Worm (Caenorhabditis elegans): ENCODE results near the gene pudl-1.

pudl-1 gene

DNA sequence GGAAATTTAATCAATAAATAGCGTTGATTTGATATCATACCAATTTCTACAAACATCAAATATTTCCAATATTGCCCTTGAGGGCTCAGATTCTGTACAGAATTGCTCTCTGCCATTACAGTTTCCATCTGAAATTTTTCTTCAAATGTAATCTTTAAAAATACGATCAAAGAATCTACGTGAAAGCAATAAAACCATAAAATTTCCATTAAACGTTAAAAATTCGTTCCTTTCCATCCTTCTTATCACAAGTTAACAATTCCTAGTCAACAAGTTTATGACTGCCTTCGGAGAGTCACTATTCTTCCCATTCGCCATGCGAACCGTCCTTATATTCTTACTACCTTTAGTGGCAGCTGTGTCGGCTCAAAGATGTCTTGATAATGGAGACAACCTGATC lies 2.7 kb downstream of the pudl-1 start, which contains the start of gene clec-82:
Gene clec-82 (plus strand): TSS at position 301 of the 400 bp plus-strand sequence.
- TF ChIP-seq cey-2 (tag; optimal IDR thresholded peaks at IDR 0.05; ENCODE audit: borderline replicate concordance, insufficient read depth) (no peak), zfp-3 (GFP tag; conservative IDR thresholded peaks at IDR 0.05) (no peak), daf-16 (GFP tag; optimal IDR thresholded peaks at IDR 0.05) (no peak), daf-16 (tag; optimal IDR thresholded peaks at IDR 0.05) (peak; percentile 27)

DNA sequence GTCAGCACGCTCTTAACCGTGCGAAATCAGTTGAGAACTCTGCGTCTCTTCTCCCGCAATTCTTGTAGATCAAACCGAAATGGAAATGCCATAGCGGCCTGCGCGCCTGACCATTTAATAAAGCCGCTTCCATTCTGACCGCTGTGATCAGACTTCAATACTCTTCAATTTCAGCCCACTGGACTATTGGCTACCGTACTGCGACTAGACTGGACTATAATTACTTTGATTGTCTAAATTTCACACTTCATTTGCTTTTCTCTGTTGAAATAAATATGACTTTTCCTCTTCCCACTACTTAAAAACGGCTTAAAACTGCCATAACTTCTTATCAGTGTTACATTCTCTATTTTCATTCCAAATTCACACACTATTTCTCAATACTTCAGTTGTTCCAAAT lies 5.6 kb downstream of the pudl-1 start, which contains the start of gene Y54G2A.7:
Gene Y54G2A.7 (plus strand): TSS at position 301 of the 400 bp plus-strand sequence.
- peak; percentile 65 for TF ChIP-seq nhr-28 (tag; optimal IDR thresholded peaks at IDR 0.05)
- TF ChIP-seq nhr-41 (GFP tag; IDR thresholded peaks at IDR 0.05) = no peak
- no peak for TF ChIP-seq daf-16 (GFP tag; optimal IDR thresholded peaks at IDR 0.05)
- peak; percentile 27 for TF ChIP-seq daf-16 (tag; optimal IDR thresholded peaks at IDR 0.05)
- TF ChIP-seq Y5F2A.4 (GFP tag; optimal IDR thresholded peaks at IDR 0.05) = no peak
- TF ChIP-seq F26F4.8 (GFP tag; conservative IDR thresholded peaks at IDR 0.05) = no peak

DNA sequence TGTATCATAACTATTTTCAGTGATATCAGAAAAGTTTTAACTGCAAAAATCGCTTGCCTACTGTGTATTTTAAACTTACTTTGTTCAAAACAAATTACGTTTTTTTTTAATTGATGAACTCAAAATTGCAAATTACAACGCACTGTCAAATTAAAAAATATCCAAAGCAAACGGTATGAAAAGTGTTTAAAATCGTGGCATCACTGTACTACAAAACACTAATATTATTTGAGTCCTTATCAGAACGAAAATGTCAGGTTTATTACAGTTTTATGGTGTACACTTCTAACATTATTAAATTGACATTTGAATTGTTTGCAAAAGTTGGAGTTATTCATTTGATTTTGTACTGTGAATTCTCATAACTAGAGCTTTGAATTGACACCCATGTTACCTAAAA lies 8.6 kb downstream of the pudl-1 start, which contains the start of gene clec-83:
Gene clec-83 (minus strand): TSS at position 213 of the 400 bp plus-strand sequence.
- TF ChIP-seq dmd-6 (GFP tag; IDR thresholded peaks at IDR 0.05) = peak; percentile 55
- TF ChIP-seq pqm-1 (tag; optimal IDR thresholded peaks at IDR 0.05) = peak; percentile 58
- TF ChIP-seq php-3 (GFP tag; IDR thresholded peaks at IDR 0.05) = peak; percentile 37; the same call in 1 of the 2 replicates
- peak; percentile 29 for TF ChIP-seq dve-1 (tag; optimal IDR thresholded peaks at IDR 0.05; ENCODE audit: insufficient read depth)
- TF ChIP-seq nhr-28 (tag; optimal IDR thresholded peaks at IDR 0.05) = peak; percentile 82
- peak; percentile 19 for TF ChIP-seq nhr-77 (tag; optimal IDR thresholded peaks at IDR 0.05)
- no peak for TF ChIP-seq cey-2 (tag; optimal IDR thresholded peaks at IDR 0.05; ENCODE audit: borderline replicate concordance, insufficient read depth)
- TF ChIP-seq ceh-20 (GFP tag; IDR thresholded peaks at IDR 0.05) = no peak
- no peak for TF ChIP-seq T20F7.1 (GFP tag; optimal IDR thresholded peaks at IDR 0.05)
- TF ChIP-seq ceh-44 (GFP tag; IDR thresholded peaks at IDR 0.05) = no peak
- TF ChIP-seq daf-16 (GFP tag; optimal IDR thresholded peaks at IDR 0.05) = no peak
- peak; percentile 45 for TF ChIP-seq daf-16 (tag; optimal IDR thresholded peaks at IDR 0.05)
- TF ChIP-seq hlh-11 (tag; optimal IDR thresholded peaks at IDR 0.05) = peak; percentile 11

DNA sequence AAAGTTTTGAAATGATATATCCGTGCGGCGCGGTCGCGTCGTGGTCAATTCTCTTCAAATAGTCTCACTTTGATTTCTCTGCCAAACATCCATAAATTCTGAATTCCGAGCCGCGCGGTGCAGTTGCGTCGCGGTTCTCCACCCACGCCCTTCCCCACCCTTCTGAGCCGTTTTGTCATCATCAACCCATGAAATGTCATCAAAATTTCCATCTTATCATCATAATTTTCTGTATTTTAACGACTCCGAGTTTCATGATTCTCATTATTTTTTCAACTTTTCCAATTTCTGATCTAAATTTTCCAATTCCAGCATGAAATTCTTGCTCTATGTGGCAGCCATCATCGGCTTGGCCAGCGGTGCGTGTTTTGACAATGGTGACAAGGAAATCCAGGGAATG lies 9.5 kb downstream of the pudl-1 start, which contains the start of gene clec-84:
Gene clec-84 (plus strand): TSS at position 301 of the 400 bp plus-strand sequence.
- TF ChIP-seq unc-62 (GFP tag; optimal IDR thresholded peaks at IDR 0.05 in 1 of 2) (no peak), unc-62 (tag; optimal IDR thresholded peaks at IDR 0.05) (no peak), tra-1 (GFP tag; IDR thresholded peaks at IDR 0.05) (no peak), madf-9 (GFP tag; conservative IDR thresholded peaks at IDR 0.05) (no peak), lin-39 (tag; optimal IDR thresholded peaks at IDR 0.05) (no peak), php-3 (GFP tag; IDR thresholded peaks at IDR 0.05) (no peak), D1046.2 (GFP tag; IDR thresholded peaks at IDR 0.05) (no peak), attf-4 (tag; optimal IDR thresholded peaks at IDR 0.05) (no peak), ceh-62 (tag; optimal IDR thresholded peaks at IDR 0.05) (no peak), T20F7.1 (GFP tag; optimal IDR thresholded peaks at IDR 0.05) (no peak), lir-3 (tag; optimal IDR thresholded peaks at IDR 0.05) (no peak), lin-13 (GFP tag; optimal IDR thresholded peaks at IDR 0.05) (no peak), dmd-6 (GFP tag; IDR thresholded peaks at IDR 0.05) (no peak)

DNA sequence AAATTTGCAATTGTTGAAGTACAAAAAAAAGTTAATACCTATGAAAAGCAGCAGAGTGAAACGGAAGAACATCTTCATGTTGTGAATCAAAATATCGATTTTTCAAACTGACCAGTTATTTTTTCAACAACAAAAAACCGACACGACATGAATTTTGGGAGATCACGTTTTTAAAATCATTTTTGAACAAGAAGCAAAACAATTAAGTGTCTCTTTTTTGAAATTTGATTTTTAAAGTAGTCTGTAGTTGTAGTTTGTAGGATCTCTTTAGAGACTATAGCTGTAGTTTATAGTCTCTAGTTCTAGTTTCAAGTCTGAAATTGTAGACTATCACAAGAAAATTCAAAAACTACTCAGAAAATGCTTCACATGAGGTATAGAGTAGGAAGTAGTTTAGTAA lies 11.2 kb downstream of the pudl-1 start, which contains the start of gene Y54G2A.15:
Gene Y54G2A.15 (minus strand): TSS at position 101 of the 400 bp plus-strand sequence.
- TF ChIP-seq mxl-2 (GFP tag; conservative IDR thresholded peaks at IDR 0.05) (no peak), daf-12 (tag; optimal IDR thresholded peaks at IDR 0.05) (no peak), gei-8 (GFP tag; optimal IDR thresholded peaks at IDR 0.05) (no peak), unc-130 (GFP tag; optimal IDR thresholded peaks at IDR 0.05) (no peak), F49E8.2 (tag; optimal IDR thresholded peaks at IDR 0.05; ENCODE audit: borderline replicate concordance) (no peak), dmd-6 (GFP tag; IDR thresholded peaks at IDR 0.05) (no peak), Y75B8A.6 (GFP tag; IDR thresholded peaks at IDR 0.05) (no peak), mdt-29 (GFP tag; IDR thresholded peaks at IDR 0.05) (no peak), rbr-2 (tag; optimal IDR thresholded peaks at IDR 0.05) (no peak), F26F4.8 (GFP tag; conservative IDR thresholded peaks at IDR 0.05) (no peak), egl-27 (tag; optimal IDR thresholded peaks at IDR 0.05) (no peak), F44E2.7 (GFP tag; IDR thresholded peaks at IDR 0.05) (no peak), cey-2 (tag; optimal IDR thresholded peaks at IDR 0.05; ENCODE audit: borderline replicate concordance, insufficient read depth) (no peak), R02D3.7 (tag; optimal IDR thresholded peaks at IDR 0.05) (no peak)
